Worm (Caenorhabditis elegans): ENCODE results near the gene vha-19.

- TF ChIP-seq elt-3 (tag; optimal IDR thresholded peaks at IDR 0.05) = no peak
- no peak for TF ChIP-seq nhr-77 (tag; optimal IDR thresholded peaks at IDR 0.05)
- no peak for TF ChIP-seq pha-4 (tag; optimal IDR thresholded peaks at IDR 0.05)
- no peak for TF ChIP-seq ama-1 (optimal IDR thresholded peaks at IDR 0.05)
- TF ChIP-seq lin-15B (tag; optimal IDR thresholded peaks at IDR 0.05) = no peak
- TF ChIP-seq nhr-76 (tag; optimal IDR thresholded peaks at IDR 0.05) = no peak
These were observed 17.0 kb upstream of the vha-19 start for ce11 chrIV:3352019-3352418.

All from whole organism, L3 larva.